Worm (Caenorhabditis elegans) whole organism, L4/young adult: ENCODE measurements around the gene sur-5.

Source experiments
- W03F9.2 ChIP-seq: fragments of 150-350 bp; optimal IDR thresholded peaks from 2 replicates; lab custom pipeline; 2014; ENCODE audit warnings: missing biosample characterization, missing genetic modification characterization
- dao-5 ChIP-seq: sonication (generic microtip); optimal IDR thresholded peaks from 2 replicates; lab custom pipeline; 2016; ENCODE audit warnings: missing genotype, missing genetic modification characterization, moderate library complexity, missing compliant biosample characterization
- him-1 ChIP-seq: sonication (generic microtip); optimal IDR thresholded peaks from 2 replicates; lab custom pipeline; 2016; ENCODE audit warnings: missing genotype, missing genetic modification reagents, missing genetic modification characterization, missing compliant biosample characterization

DNA sequence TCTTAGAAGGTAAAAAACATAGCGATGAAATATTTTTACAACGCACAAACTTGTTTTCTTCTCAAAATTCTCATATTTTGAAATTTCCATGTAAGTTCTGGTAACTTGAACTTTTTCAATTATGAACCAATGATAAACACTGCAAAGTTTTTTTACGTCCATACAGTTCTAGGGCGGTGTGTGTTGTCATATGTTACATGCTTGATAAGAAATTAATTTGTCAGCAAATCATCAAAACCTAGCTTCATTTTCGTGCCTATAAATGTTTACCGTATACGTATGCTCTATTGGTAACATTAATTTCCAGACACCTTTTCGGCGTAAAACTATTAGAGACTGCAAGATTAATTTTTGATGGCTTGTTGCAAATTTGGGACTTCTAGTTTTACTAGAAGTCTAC is 37.8 kb upstream of the sur-5 start:
- TF ChIP-seq him-1 (tag; lab: Kevin White, UChicago) = no peak
- TF ChIP-seq W03F9.2 (tag; lab: Kevin White, UChicago) = no peak
- no peak for TF ChIP-seq dao-5 (tag; lab: Kevin White, UChicago)
